Fruit fly (Drosophila melanogaster): ENCODE measurements around the gene Gnf1.

dm6 chr3R:4866073-4866472 lies 40.3 kb upstream of the Gnf1 start:
- TF ChIP-seq psq (optimal IDR thresholded peaks at IDR 0.05) (no peak), insv (optimal IDR thresholded peaks at IDR 0.05) (no peak)

All from Kc167 (cell line).